Worm (Caenorhabditis elegans) whole organism, midembryonic: ENCODE data around the gene D1046.16.

Source experiments
- T22C8.4 ChIP-seq: fragments of 200-800 bp; sonication (Bioruptor generic); IDR thresholded peaks from 2 replicates; pipeline ENCODE4 v1.3.6; 2022; ENCODE audit warnings: missing genetic modification characterization, missing compliant biosample characterization
- cog-1 ChIP-seq: sonication (generic microtip); optimal IDR thresholded peaks from 2 replicates; lab custom pipeline; 2016; ENCODE audit warnings: missing genetic modification characterization, missing compliant biosample characterization
- flt-1 ChIP-seq: fragments of 200-800 bp; sonication (Bioruptor generic); IDR thresholded peaks from 2 replicates; pipeline ENCODE4 v1.3.6; 2022; ENCODE audit warnings: missing genetic modification characterization, missing compliant biosample characterization
- klf-2 ChIP-seq: fragments of 200-800 bp; sonication (Bioruptor generic); conservative IDR thresholded peaks from 2 replicates; pipeline ENCODE4 v1.3.6; 2022; ENCODE audit warnings: missing genetic modification reagents, missing genetic modification characterization, missing compliant biosample characterization
- med-1 ChIP-seq: sonication (generic microtip); optimal IDR thresholded peaks from 2 replicates; lab custom pipeline; 2017; ENCODE audit warnings: missing genetic modification characterization, mild to moderate bottlenecking, missing compliant biosample characterization, antibody characterized with exemption, missing genetic modification reagents; ENCODE audit not compliant: insufficient read depth
- ref-1 ChIP-seq: fragments of 200-800 bp; sonication (Bioruptor generic); conservative IDR thresholded peaks from 2 replicates; pipeline ENCODE4 v1.3.6; 2022; ENCODE audit warnings: missing genetic modification reagents, missing genetic modification characterization, missing compliant biosample characterization
- ztf-23 ChIP-seq: fragments of 200-800 bp; sonication (Bioruptor generic); IDR thresholded peaks from 2 replicates; pipeline ENCODE4 v1.3.6; 2022; ENCODE audit warnings: missing genetic modification reagents, missing genetic modification characterization, missing compliant biosample characterization
- ztf-29 ChIP-seq: fragments of 200-800 bp; sonication (Bioruptor generic); IDR thresholded peaks from 2 replicates; pipeline ENCODE4 v1.3.6; 2022; ENCODE audit warnings: missing genetic modification reagents, missing genetic modification characterization, missing compliant biosample characterization

DNA sequence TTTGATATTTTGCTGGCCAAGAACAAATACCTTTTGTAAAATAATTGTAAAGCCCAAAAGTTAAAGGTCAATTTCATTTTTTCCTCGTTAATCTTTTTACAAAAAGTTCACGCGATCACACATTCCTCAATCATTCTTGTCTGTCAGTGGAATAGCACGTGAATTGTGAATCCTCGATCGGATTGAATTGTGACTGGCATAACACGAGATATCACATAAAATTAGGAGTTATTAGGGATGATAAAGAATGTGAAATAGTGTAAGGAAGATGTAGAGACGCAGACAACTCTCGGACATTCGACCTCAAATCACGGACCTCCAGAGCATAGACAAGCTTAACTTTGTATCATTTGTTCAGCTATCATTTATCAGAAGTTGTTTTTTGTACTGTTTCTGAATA, 15.8 kb upstream of the D1046.16 start, which contains the start of gene C27B7.6:
- TF ChIP-seq ztf-29 (no peak), klf-2 (GFP tag; lab: Robert Waterston, UW) (no peak), ref-1 (no peak), ztf-23 (GFP tag; lab: Robert Waterston, UW) (no peak), T22C8.4 (no peak), med-1 (no peak), flt-1 (GFP tag; lab: Robert Waterston, UW) (no peak), cog-1 (tag; lab: Kevin White, UChicago) (no peak)
